Worm (Caenorhabditis elegans) whole organism, early embryonic: ENCODE measurements around the gene F22H10.2.

Experiments
- B0310.2 ChIP-seq: sonication (generic microtip); optimal IDR thresholded peaks from 2 replicates; lab custom pipeline; 2016; ENCODE audit warnings: mild to moderate bottlenecking, missing genetic modification characterization, missing compliant biosample characterization
- F13C5.2 ChIP-seq: sonication (generic microtip); optimal IDR thresholded peaks from 2 replicates; lab custom pipeline; 2017; ENCODE audit warnings: mild to moderate bottlenecking, missing genetic modification characterization, inconsistent platforms, missing compliant biosample characterization
- aly-1 ChIP-seq: sonication (generic microtip); optimal IDR thresholded peaks from 2 replicates; lab custom pipeline; 2016; ENCODE audit warnings: missing genetic modification characterization, missing compliant biosample characterization
- ama-1 ChIP-seq: fragments of 150-350 bp; optimal IDR thresholded peaks from 2 replicates; lab custom pipeline; 2014
- ceh-13 ChIP-seq: fragments of 200-800 bp; sonication (Bioruptor generic); optimal IDR thresholded peaks from 2 replicates; lab custom pipeline; 2018; ENCODE audit warnings: mild to moderate bottlenecking, missing genetic modification characterization, missing compliant biosample characterization
- ceh-36 ChIP-seq: sonication (generic microtip); optimal IDR thresholded peaks from 2 replicates; lab custom pipeline; 2016; ENCODE audit warnings: missing genetic modification characterization, inconsistent platforms, missing compliant biosample characterization
- ets-7 ChIP-seq: sonication (generic microtip); optimal IDR thresholded peaks from 2 replicates; lab custom pipeline; 2016; ENCODE audit warnings: missing genotype, missing genetic modification characterization, missing compliant biosample characterization
- flt-1 ChIP-seq: fragments of 200-800 bp; sonication (Bioruptor generic); IDR thresholded peaks from 2 replicates; pipeline ENCODE4 v1.3.6; 2022; ENCODE audit warnings: missing genetic modification characterization, missing compliant biosample characterization
- hmbx-1 ChIP-seq: sonication (generic microtip); optimal IDR thresholded peaks from 2 replicates; lab custom pipeline; 2016; ENCODE audit warnings: mild to moderate bottlenecking, missing genetic modification characterization, missing compliant biosample characterization
- hmg-4 ChIP-seq: fragments of 200-800 bp; sonication (Bioruptor generic); optimal IDR thresholded peaks from 2 replicates; lab custom pipeline; 2018; ENCODE audit warnings: mild to moderate bottlenecking, missing genetic modification characterization, missing compliant biosample characterization
- hnd-1 ChIP-seq: sonication (generic microtip); optimal IDR thresholded peaks from 2 replicates; lab custom pipeline; 2016; ENCODE audit warnings: missing genetic modification characterization, missing compliant biosample characterization
- pes-1 ChIP-seq: fragments of 200-800 bp; sonication (Bioruptor generic); IDR thresholded peaks from 2 replicates; pipeline ENCODE4 v1.3.6; 2022; ENCODE audit warnings: missing genetic modification reagents, missing genetic modification characterization, missing compliant biosample characterization
- scrt-1 ChIP-seq: fragments of 200-800 bp; sonication (Bioruptor generic); IDR thresholded peaks from 2 replicates; pipeline ENCODE4 v1.3.6; 2022; ENCODE audit warnings: missing genetic modification characterization, missing compliant biosample characterization
- sea-1 ChIP-seq: fragments of 200-800 bp; sonication (Bioruptor generic); conservative IDR thresholded peaks from 2 replicates; pipeline ENCODE4 v1.3.6; 2022; ENCODE audit warnings: missing genetic modification characterization, missing compliant biosample characterization
- tbx-11 ChIP-seq: fragments of 200-800 bp; sonication (Bioruptor generic); IDR thresholded peaks from 2 replicates; pipeline ENCODE4 v1.3.6; 2022; ENCODE audit warnings: missing genetic modification characterization, missing compliant biosample characterization
- tbx-37 ChIP-seq: fragments of 200-800 bp; sonication (Bioruptor generic); conservative IDR thresholded peaks from 2 replicates; pipeline ENCODE4 v1.3.6; 2022; ENCODE audit warnings: missing genetic modification reagents, missing genetic modification characterization, missing compliant biosample characterization
- tra-4 ChIP-seq: sonication (generic microtip); optimal IDR thresholded peaks from 2 replicates; lab custom pipeline; 2017; ENCODE audit warnings: missing genetic modification characterization, missing compliant biosample characterization

F22H10.2 gene

ce11 chrX:16687945-16688344 lies 8.6 kb downstream of the F22H10.2 start, which contains the start of gene F22H10.11:
F22H10.11 (minus strand) TSS chrX:16688045.
- TF ChIP-seq hmbx-1 (no peak), ets-7 (tag; lab: Kevin White, UChicago) (no peak), tbx-37 (GFP tag; lab: Robert Waterston, UW) (no peak), B0310.2 (tag; lab: Kevin White, UChicago) (no peak), hnd-1 (tag; lab: Kevin White, UChicago) (no peak), F13C5.2 (no peak)

- TF ChIP-seq hnd-1 (tag; lab: Kevin White, UChicago) (no peak), ets-7 (tag; lab: Kevin White, UChicago) (no peak), F13C5.2 (no peak), hmbx-1 (no peak), B0310.2 (tag; lab: Kevin White, UChicago) (no peak), hmg-4 (GFP tag; lab: Kevin White, UChicago) (no peak), tbx-11 (GFP tag; lab: Robert Waterston, UW) (no peak), aly-1 (tag; lab: Kevin White, UChicago) (no peak), flt-1 (GFP tag; lab: Robert Waterston, UW) (no peak), tbx-37 (GFP tag; lab: Robert Waterston, UW) (no peak), ceh-13 (GFP tag; lab: Kevin White, UChicago) (no peak)
Observed at ce11 chrX:16689852-16690473, 10.6 kb downstream of the F22H10.2 start.

- no peak for TF ChIP-seq ama-1
- no peak for TF ChIP-seq flt-1 (GFP tag; lab: Robert Waterston, UW)
- TF ChIP-seq aly-1 (tag; lab: Kevin White, UChicago) = no peak
- TF ChIP-seq ets-7 (tag; lab: Kevin White, UChicago) = no peak
- TF ChIP-seq tbx-11 (GFP tag; lab: Robert Waterston, UW) = no peak
- TF ChIP-seq hnd-1 (tag; lab: Kevin White, UChicago) = no peak
- TF ChIP-seq scrt-1 = no peak
- TF ChIP-seq hmg-4 (GFP tag; lab: Kevin White, UChicago) = no peak
- no peak for TF ChIP-seq sea-1 (GFP tag; lab: Robert Waterston, UW)
- no peak for TF ChIP-seq hmbx-1
- TF ChIP-seq ceh-36 (tag; lab: Kevin White, UChicago) = no peak
- no peak for TF ChIP-seq pes-1 (GFP tag; lab: Robert Waterston, UW)
- TF ChIP-seq B0310.2 (tag; lab: Kevin White, UChicago) = no peak
Observed at ce11 chrX:16691045-16691444, 11.7 kb downstream of the F22H10.2 start, which contains the start of gene F22H10.6. F22H10.6 (minus strand) TSS chrX:16691336.

- TF ChIP-seq ama-1 (no peak), sea-1 (GFP tag; lab: Robert Waterston, UW) (no peak), aly-1 (tag; lab: Kevin White, UChicago) (no peak), flt-1 (GFP tag; lab: Robert Waterston, UW) (no peak), scrt-1 (no peak), tbx-11 (GFP tag; lab: Robert Waterston, UW) (no peak), ceh-36 (tag; lab: Kevin White, UChicago) (no peak), ceh-13 (GFP tag; lab: Kevin White, UChicago) (no peak)
Observed at ce11 chrX:16695184-16695583, 15.8 kb downstream of the F22H10.2 start.

ce11 chrX:16696822-16697221 lies 17.5 kb downstream of the F22H10.2 start:
- no peak for TF ChIP-seq aly-1 (tag; lab: Kevin White, UChicago)
- no peak for TF ChIP-seq hmbx-1
- TF ChIP-seq pes-1 (GFP tag; lab: Robert Waterston, UW) = no peak
- no peak for TF ChIP-seq flt-1 (GFP tag; lab: Robert Waterston, UW)
- TF ChIP-seq tbx-37 (GFP tag; lab: Robert Waterston, UW) = no peak
- TF ChIP-seq B0310.2 (tag; lab: Kevin White, UChicago) = no peak
- no peak for TF ChIP-seq sea-1 (GFP tag; lab: Robert Waterston, UW)
- TF ChIP-seq ceh-36 (tag; lab: Kevin White, UChicago) = no peak
- TF ChIP-seq tra-4 (tag; lab: Kevin White, UChicago) = no peak
- no peak for TF ChIP-seq scrt-1
- TF ChIP-seq ets-7 (tag; lab: Kevin White, UChicago) = no peak
- TF ChIP-seq ama-1 = no peak
- TF ChIP-seq hmg-4 (GFP tag; lab: Kevin White, UChicago) = no peak
- TF ChIP-seq tbx-11 (GFP tag; lab: Robert Waterston, UW) = no peak
- TF ChIP-seq F13C5.2 = no peak
- no peak for TF ChIP-seq hnd-1 (tag; lab: Kevin White, UChicago)
- no peak for TF ChIP-seq ceh-13 (GFP tag; lab: Kevin White, UChicago)

ce11 chrX:16698074-16698473 lies 18.7 kb downstream of the F22H10.2 start:
- no peak for TF ChIP-seq flt-1 (GFP tag; lab: Robert Waterston, UW)
- TF ChIP-seq tbx-37 (GFP tag; lab: Robert Waterston, UW) = no peak
- TF ChIP-seq ceh-36 (tag; lab: Kevin White, UChicago) = no peak
- TF ChIP-seq sea-1 (GFP tag; lab: Robert Waterston, UW) = no peak
- TF ChIP-seq F13C5.2 = no peak
- no peak for TF ChIP-seq ceh-13 (GFP tag; lab: Kevin White, UChicago)
- no peak for TF ChIP-seq aly-1 (tag; lab: Kevin White, UChicago)
- no peak for TF ChIP-seq tbx-11 (GFP tag; lab: Robert Waterston, UW)

- TF ChIP-seq F13C5.2 (no peak), tra-4 (tag; lab: Kevin White, UChicago) (no peak), B0310.2 (tag; lab: Kevin White, UChicago) (no peak), hnd-1 (tag; lab: Kevin White, UChicago) (no peak), tbx-11 (GFP tag; lab: Robert Waterston, UW) (no peak), tbx-37 (GFP tag; lab: Robert Waterston, UW) (no peak), ceh-13 (GFP tag; lab: Kevin White, UChicago) (no peak), ceh-36 (tag; lab: Kevin White, UChicago) (no peak), flt-1 (GFP tag; lab: Robert Waterston, UW) (no peak), scrt-1 (no peak)
Observed at ce11 chrX:16702232-16702631, 22.9 kb downstream of the F22H10.2 start, which contains the start of gene F22H10.1. F22H10.1 (plus strand) TSS chrX:16702442.
